3 fruit fly cellular contexts compared by ENCODE assay signal in the genomic region with DNA sequence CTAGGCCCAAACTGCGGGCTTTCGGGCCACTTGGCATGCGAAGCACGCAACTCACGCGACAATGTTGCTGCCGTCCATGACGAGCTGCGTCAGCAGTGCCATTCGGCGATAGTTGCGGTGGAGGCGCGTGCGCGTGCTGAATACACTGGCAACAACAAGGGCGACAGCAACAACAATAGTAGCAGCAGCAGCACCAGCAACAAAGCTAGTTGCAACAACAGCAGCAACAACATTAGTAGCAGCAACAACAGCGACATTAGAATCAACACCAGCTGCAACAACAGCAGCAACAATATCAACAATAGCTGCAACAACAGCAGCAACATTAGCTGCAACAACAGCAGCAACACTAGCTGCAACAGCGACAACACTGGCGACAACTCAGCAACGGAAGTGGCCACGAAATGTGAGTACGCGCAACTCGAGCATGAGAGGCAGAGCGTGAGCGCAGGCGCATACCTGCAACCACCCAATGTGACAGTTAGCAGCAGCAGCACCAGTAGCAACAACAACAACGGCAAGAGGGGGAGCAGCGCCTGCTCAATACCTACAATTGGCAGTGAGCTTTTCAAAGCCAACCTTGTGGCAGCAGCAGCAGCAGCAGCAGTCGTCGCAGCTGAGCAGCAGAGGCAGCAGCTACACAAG.
TF ChIP-seq lines count a peak whose summit lies in the region.

No protein-coding gene starts in this region.

- no peak for TF ChIP-seq CTCF in whole organism, embryonic (GFP tag; optimal IDR thresholded peaks at IDR 0.05; lab: Kevin White, UChicago)

TF ChIP-seq in whole organism, adult, 20 proteins besides CTCF, POLR2A, EP300 and RAD21:
- no peak for TF ChIP-seq Hr96 (GFP tag; optimal IDR thresholded peaks at IDR 0.05; lab: Kevin White, UChicago)
- TF ChIP-seq Clk (GFP tag; optimal IDR thresholded peaks at IDR 0.05; lab: Kevin White, UChicago) = no peak
- TF ChIP-seq CG5204 (GFP tag; optimal IDR thresholded peaks at IDR 0.05; lab: Kevin White, UChicago) = no peak
- no peak for TF ChIP-seq Crg-1 (GFP tag; optimal IDR thresholded peaks at IDR 0.05; lab: Kevin White, UChicago)
- no peak for TF ChIP-seq bab1 (GFP tag; optimal IDR thresholded peaks at IDR 0.05; lab: Kevin White, UChicago)
- no peak for TF ChIP-seq kay (GFP tag; lab: Kevin White, UChicago; ENCODE audit: borderline replicate concordance)
- TF ChIP-seq cnc (optimal IDR thresholded peaks at IDR 0.05; lab: Kevin White, UChicago) = no peak
- peak; percentile 11 for TF ChIP-seq tj (GFP tag; optimal IDR thresholded peaks at IDR 0.05; lab: Kevin White, UChicago)
- TF ChIP-seq CG14711 (tag; optimal IDR thresholded peaks at IDR 0.05; lab: Kevin White, UChicago) = peak; percentile 84
- TF ChIP-seq ovo (GFP tag; optimal IDR thresholded peaks at IDR 0.05; lab: Kevin White, UChicago) = no peak
- no peak for TF ChIP-seq CG7045 (GFP tag; optimal IDR thresholded peaks at IDR 0.05; lab: Kevin White, UChicago)
- no peak for TF ChIP-seq cic (GFP tag; optimal IDR thresholded peaks at IDR 0.05; lab: Kevin White, UChicago)
- TF ChIP-seq Mnt (GFP tag; optimal IDR thresholded peaks at IDR 0.05; lab: Kevin White, UChicago) = no peak

TF ChIP-seq in whole organism, embryonic, 481 proteins besides CTCF, POLR2A, EP300 and RAD21 (continues in another document):
- TF ChIP-seq CG32767 (GFP tag; IDR thresholded peaks at IDR 0.05; lab: Robert Waterston, UW) (no peak), hbn (GFP tag; IDR thresholded peaks at IDR 0.05; lab: Robert Waterston, UW; ENCODE audit: partially characterized antibody) (peak; percentile 18; the same call in 1 of the 2 replicates), CG15269 (tag; optimal IDR thresholded peaks at IDR 0.05; lab: Kevin White, UChicago) (no peak), Med (GFP tag; lab: Kevin White, UChicago) (peak; percentile 26), CG8478 (optimal IDR thresholded peaks at IDR 0.05; lab: Kevin White, UChicago) (peak; percentile 72), pzg (GFP tag; optimal IDR thresholded peaks at IDR 0.05; lab: Kevin White, UChicago) (peak; percentile 1), Scr (GFP tag; IDR thresholded peaks at IDR 0.05; lab: Robert Waterston, UW; ENCODE audit: partially characterized antibody) (peak; percentile 44; the same call in 1 of the 2 replicates), CG17328 (GFP tag; IDR thresholded peaks at IDR 0.05; lab: Robert Waterston, UW) (no peak), CG9932 (GFP tag; IDR thresholded peaks at IDR 0.05; lab: Robert Waterston, UW) (0 out of 2 replicates have a peak, but pooled peaks have one; percentile 16), CG9727 (GFP tag; optimal IDR thresholded peaks at IDR 0.05; lab: Kevin White, UChicago) (no peak), CG3838 (GFP tag; optimal IDR thresholded peaks at IDR 0.05; lab: Kevin White, UChicago) (no peak), fd64A (GFP tag; optimal IDR thresholded peaks at IDR 0.05; lab: Kevin White, UChicago) (no peak), Bgb (GFP tag; IDR thresholded peaks at IDR 0.05; lab: Robert Waterston, UW; ENCODE audit: partially characterized antibody) (peak; percentile 49; the same call in 1 of the 2 replicates), CG4360 (GFP tag; IDR thresholded peaks at IDR 0.05; lab: Robert Waterston, UW) (peak; percentile 67), CG42726 (GFP tag; IDR thresholded peaks at IDR 0.05; lab: Robert Waterston, UW; ENCODE audit: partially characterized antibody) (no peak), CG34376 (GFP tag; optimal IDR thresholded peaks at IDR 0.05; lab: Kevin White, UChicago) (peak; percentile 15), CG43689 (GFP tag; IDR thresholded peaks at IDR 0.05; lab: Robert Waterston, UW) (no peak), Lhr (GFP tag; optimal IDR thresholded peaks at IDR 0.05; lab: Kevin White, UChicago) (no peak), phol (tag; optimal IDR thresholded peaks at IDR 0.05; lab: Kevin White, UChicago) (no peak), CG1024 (GFP tag; IDR thresholded peaks at IDR 0.05; lab: Robert Waterston, UW) (no peak), ab (GFP tag; optimal IDR thresholded peaks at IDR 0.05; lab: Kevin White, UChicago) (no peak), dmrt11E (tag; optimal IDR thresholded peaks at IDR 0.05; lab: Kevin White, UChicago) (no peak), Sry-β (GFP tag; optimal IDR thresholded peaks at IDR 0.05; lab: Kevin White, UChicago) (peak; percentile 55), CG3163 (GFP tag; optimal IDR thresholded peaks at IDR 0.05; lab: Kevin White, UChicago) (no peak), ewg (GFP tag; optimal IDR thresholded peaks at IDR 0.05; lab: Kevin White, UChicago) (peak; percentile 99), Atf6 (GFP tag; IDR thresholded peaks at IDR 0.05; lab: Robert Waterston, UW) (no peak), CG11504 (tag; optimal IDR thresholded peaks at IDR 0.05; lab: Kevin White, UChicago) (peak; percentile 92), CG9215 (GFP tag; IDR thresholded peaks at IDR 0.05; lab: Robert Waterston, UW) (peak; percentile 31), Oli (tag; optimal IDR thresholded peaks at IDR 0.05; lab: Kevin White, UChicago) (no peak), Trl (optimal IDR thresholded peaks at IDR 0.05; lab: Kevin White, UChicago) (peak in 1 of 2 experiments; percentile 22), Trl (GFP tag; optimal IDR thresholded peaks at IDR 0.05; lab: Kevin White, UChicago) (no peak), Dll (GFP tag; IDR thresholded peaks at IDR 0.05; lab: Robert Waterston, UW; ENCODE audit: partially characterized antibody) (0 out of 4 replicates have a peak, but pooled peaks have one; percentile 35), CG9797 (GFP tag; optimal IDR thresholded peaks at IDR 0.05; lab: Kevin White, UChicago) (no peak), unc-4 (GFP tag; IDR thresholded peaks at IDR 0.05; lab: Robert Waterston, UW; ENCODE audit: partially characterized antibody) (peak; percentile 54; the same call in 1 of the 2 replicates)

TF ChIP-seq in whole organism, wandering third instar larva, 38 proteins besides CTCF, POLR2A, EP300 and RAD21:
- TF ChIP-seq fru (GFP tag; optimal IDR thresholded peaks at IDR 0.05; lab: Kevin White, UChicago) (no peak), Hnf4 (GFP tag; optimal IDR thresholded peaks at IDR 0.05; lab: Kevin White, UChicago) (no peak), OdsH (GFP tag; optimal IDR thresholded peaks at IDR 0.05; lab: Kevin White, UChicago) (no peak), sage (GFP tag; optimal IDR thresholded peaks at IDR 0.05; lab: Kevin White, UChicago) (no peak), Myc (optimal IDR thresholded peaks at IDR 0.05; lab: Kevin White, UChicago) (no peak), Dfd (GFP tag; optimal IDR thresholded peaks at IDR 0.05; lab: Kevin White, UChicago) (peak; percentile 36), dsf (GFP tag; optimal IDR thresholded peaks at IDR 0.05; lab: Kevin White, UChicago; ENCODE audit: borderline replicate concordance) (no peak)
